Worm (Caenorhabditis elegans): Measurements from ENCODE around the gene srab-7.

Gene srab-7

DNA sequence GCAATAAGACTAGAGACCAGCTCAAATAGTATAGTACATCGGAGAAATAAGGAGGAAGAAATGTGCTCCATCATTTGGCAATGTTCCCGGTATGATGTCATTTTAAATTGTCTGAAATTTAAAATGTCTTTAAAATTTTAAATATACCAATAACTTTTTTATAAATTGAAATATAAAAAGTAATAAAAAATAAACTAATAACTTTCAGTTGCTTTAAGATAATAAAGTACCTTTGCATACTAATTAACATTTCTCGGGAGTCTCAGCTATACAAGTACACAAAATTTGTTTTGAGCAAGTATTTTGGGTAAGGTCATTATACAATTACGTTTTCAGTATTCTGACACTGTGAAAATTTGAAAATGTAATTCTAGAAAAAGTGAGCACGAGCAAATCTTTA, 3.1 kb downstream of the srab-7 start, which contains the start of gene srab-6:
Gene srab-6 (minus strand): TSS at position 101 of the 400 bp plus-strand sequence.
- no peak for TF ChIP-seq snpc-4 (tag; optimal IDR thresholded peaks at IDR 0.05)

DNA sequence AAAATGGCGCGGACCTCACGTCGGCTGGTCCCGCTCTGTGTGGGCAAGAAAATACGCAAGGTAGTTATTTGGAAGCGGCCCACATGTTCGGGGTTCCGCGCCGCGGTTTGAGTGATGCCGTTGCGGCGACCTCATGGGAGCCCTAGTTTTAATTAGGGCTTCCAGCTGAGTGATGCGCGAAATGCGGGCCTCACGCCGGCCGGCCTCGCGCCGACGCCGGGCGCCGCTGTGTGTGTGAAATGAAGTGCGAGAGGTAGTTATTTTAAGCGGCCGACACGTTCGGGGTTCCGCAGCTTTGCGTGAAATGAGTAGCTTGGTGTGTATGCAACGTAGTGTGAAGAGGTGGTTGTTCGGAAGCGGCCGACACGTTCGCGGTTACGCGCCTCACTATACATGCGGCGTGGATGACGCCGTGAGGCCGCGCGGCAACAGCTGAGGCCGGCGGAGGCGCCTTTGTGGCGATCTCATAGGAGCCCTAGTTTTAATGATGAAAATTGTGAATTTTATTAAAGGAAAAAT, 5.0 kb downstream of the srab-7 start:
- TF ChIP-seq lin-39 (tag; optimal IDR thresholded peaks at IDR 0.05) (no peak), nhr-12 (tag; optimal IDR thresholded peaks at IDR 0.05) (no peak), snpc-4 (tag; optimal IDR thresholded peaks at IDR 0.05) (no peak), ZK546.5 (tag; optimal IDR thresholded peaks at IDR 0.05) (no peak), blmp-1 (tag; optimal IDR thresholded peaks at IDR 0.05; ENCODE audit: insufficient read depth) (no peak), ztf-4 (tag; optimal IDR thresholded peaks at IDR 0.05) (no peak), lin-11 (tag; optimal IDR thresholded peaks at IDR 0.05) (no peak), elt-3 (tag; optimal IDR thresholded peaks at IDR 0.05) (no peak), Y55F3AM.14 (GFP tag; optimal IDR thresholded peaks at IDR 0.05) (no peak), egl-27 (tag; optimal IDR thresholded peaks at IDR 0.05) (no peak), nhr-77 (tag; optimal IDR thresholded peaks at IDR 0.05) (no peak), gmeb-1 (tag; optimal IDR thresholded peaks at IDR 0.05) (no peak), lsy-2 (tag; optimal IDR thresholded peaks at IDR 0.05) (no peak), ama-1 (optimal IDR thresholded peaks at IDR 0.05) (no peak), ceh-82 (tag; optimal IDR thresholded peaks at IDR 0.05) (no peak), mab-5 (tag; optimal IDR thresholded peaks at IDR 0.05) (no peak), nhr-6 (tag; optimal IDR thresholded peaks at IDR 0.05) (no peak)

DNA sequence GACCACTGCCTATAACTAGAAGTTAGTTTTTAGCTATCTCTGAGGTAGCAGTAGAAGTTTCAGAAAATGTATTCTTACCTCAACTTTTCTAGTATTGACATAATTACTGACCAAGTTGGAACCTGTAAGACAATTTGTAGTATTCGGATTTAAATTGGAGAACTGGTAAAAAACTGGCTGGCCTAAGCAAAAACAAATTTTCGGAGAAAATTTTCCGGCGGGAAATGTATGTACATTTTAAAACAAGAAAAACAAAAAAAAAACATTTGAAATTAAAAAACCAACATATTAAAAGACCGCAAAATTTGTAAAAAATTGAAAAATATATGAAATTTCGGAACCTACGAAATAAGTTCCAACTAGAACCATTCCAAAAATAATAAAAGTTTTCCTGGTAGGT, 8.0 kb downstream of the srab-7 start, which contains the start of gene srab-11:
Gene srab-11 (minus strand): TSS at position 101 of the 400 bp plus-strand sequence.
- no peak for TF ChIP-seq snpc-4 (tag; optimal IDR thresholded peaks at IDR 0.05)
- no peak for TF ChIP-seq ZK546.5 (tag; optimal IDR thresholded peaks at IDR 0.05)
- TF ChIP-seq nhr-11 (tag; optimal IDR thresholded peaks at IDR 0.05): no peak
- TF ChIP-seq lin-13 (GFP tag; optimal IDR thresholded peaks at IDR 0.05): no peak
- no peak for TF ChIP-seq elt-1 (tag; optimal IDR thresholded peaks at IDR 0.05)
- no peak for TF ChIP-seq unc-39 (tag; optimal IDR thresholded peaks at IDR 0.05)
- TF ChIP-seq peb-1 (tag; optimal IDR thresholded peaks at IDR 0.05): no peak
- no peak for TF ChIP-seq nhr-12 (tag; optimal IDR thresholded peaks at IDR 0.05)
- TF ChIP-seq zag-1 (tag; optimal IDR thresholded peaks at IDR 0.05): no peak
- no peak for TF ChIP-seq C34F6.9 (tag; optimal IDR thresholded peaks at IDR 0.05)
- no peak for TF ChIP-seq fos-1 (tag; optimal IDR thresholded peaks at IDR 0.05)
- no peak for TF ChIP-seq nhr-23 (tag; optimal IDR thresholded peaks at IDR 0.05)
- no peak for TF ChIP-seq alr-1 (tag; optimal IDR thresholded peaks at IDR 0.05)
- TF ChIP-seq lsy-2 (tag; optimal IDR thresholded peaks at IDR 0.05): no peak

DNA sequence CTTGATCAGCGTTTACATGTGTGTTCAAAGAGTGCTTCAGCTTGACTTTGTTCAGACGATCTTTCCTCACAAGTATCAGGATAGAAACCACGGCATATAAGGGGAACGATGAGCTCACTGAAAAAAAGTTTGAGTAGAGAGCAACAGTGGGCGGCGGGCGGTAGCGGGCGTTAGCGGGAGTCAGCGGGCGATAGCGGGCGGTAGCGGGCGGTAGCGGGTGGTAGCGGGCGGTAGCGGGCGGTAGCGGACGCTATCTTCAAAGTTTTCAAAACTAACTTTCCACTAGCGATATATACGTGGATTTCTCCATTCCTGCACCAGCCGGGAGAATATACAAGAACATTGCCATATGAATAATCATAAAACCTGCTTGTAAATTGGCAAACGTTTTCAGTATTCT, 9.7 kb downstream of the srab-7 start:
- TF ChIP-seq nhr-23 (tag; optimal IDR thresholded peaks at IDR 0.05): no peak
- TF ChIP-seq sma-3 (GFP tag; optimal IDR thresholded peaks at IDR 0.05): no peak
- no peak for TF ChIP-seq dmd-4 (tag; optimal IDR thresholded peaks at IDR 0.05)
- no peak for TF ChIP-seq lsy-2 (tag; optimal IDR thresholded peaks at IDR 0.05)
- no peak for TF ChIP-seq gmeb-1 (tag; optimal IDR thresholded peaks at IDR 0.05)
- TF ChIP-seq fos-1 (tag; optimal IDR thresholded peaks at IDR 0.05): no peak
- no peak for TF ChIP-seq nhr-237 (tag; optimal IDR thresholded peaks at IDR 0.05)
- no peak for TF ChIP-seq R02D3.7 (tag; optimal IDR thresholded peaks at IDR 0.05)
- TF ChIP-seq mbf-1 (tag; optimal IDR thresholded peaks at IDR 0.05): no peak

DNA sequence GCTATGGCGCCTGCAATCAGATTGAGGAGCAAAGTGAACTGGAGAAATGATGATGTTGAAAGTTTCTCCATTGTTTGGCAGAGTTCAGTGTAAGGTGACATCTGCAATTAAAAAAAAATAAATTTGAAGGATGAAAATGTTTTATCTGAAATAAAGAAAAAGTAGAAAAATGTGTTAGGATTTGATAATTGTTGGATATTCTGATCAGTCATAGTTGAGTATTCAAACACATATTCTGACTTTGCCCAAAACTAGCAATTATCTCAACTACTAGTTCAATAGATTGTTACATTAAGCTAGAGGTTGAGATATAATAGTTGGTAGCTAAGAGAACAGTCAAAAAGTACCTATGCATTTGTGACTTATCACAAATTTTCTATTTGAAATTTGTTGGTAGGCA, 10.5 kb downstream of the srab-7 start, which contains the start of gene srab-10:
Gene srab-10 (minus strand): TSS at position 101 of the 400 bp plus-strand sequence.
- no peak for TF ChIP-seq ceh-16 (tag; optimal IDR thresholded peaks at IDR 0.05)
- no peak for TF ChIP-seq C34F6.9 (tag; optimal IDR thresholded peaks at IDR 0.05)
- no peak for TF ChIP-seq snpc-4 (tag; optimal IDR thresholded peaks at IDR 0.05)

DNA sequence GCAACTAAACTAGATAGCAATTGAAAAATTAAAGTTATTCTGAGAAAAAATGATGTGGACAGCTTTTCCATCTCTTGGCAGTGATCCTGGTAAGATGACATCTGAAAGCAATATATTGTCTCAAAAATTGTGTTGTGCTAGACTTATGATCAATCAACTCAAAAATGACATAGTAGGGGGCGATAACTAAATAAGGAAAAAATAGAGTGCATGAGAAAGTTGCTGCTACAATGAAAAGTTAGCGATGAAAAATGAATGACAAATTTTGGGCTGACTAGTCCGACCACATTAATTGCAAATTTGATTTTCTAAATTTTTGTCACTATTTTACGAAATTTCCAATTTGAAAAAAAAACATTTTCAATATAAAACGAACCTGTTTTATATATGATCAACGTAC, 13.8 kb downstream of the srab-7 start, which contains the start of gene srab-9:
Gene srab-9 (minus strand): TSS at position 101 of the 400 bp plus-strand sequence.
- TF ChIP-seq crh-2 (tag; optimal IDR thresholded peaks at IDR 0.05): no peak
- no peak for TF ChIP-seq nhr-11 (tag; optimal IDR thresholded peaks at IDR 0.05)
- TF ChIP-seq ztf-11 (tag; optimal IDR thresholded peaks at IDR 0.05): no peak

All from whole organism, L2 larva.